Worm (Caenorhabditis elegans) whole organism, midembryonic: ENCODE results near the gene K11H12.1.
A peak's percentile ranks its signal among the peaks of the same experiment; 100 is the strongest.

Experiments used
- T22C8.4 ChIP-seq: fragments of 200-800 bp; sonication (Bioruptor generic); IDR thresholded peaks from 2 replicates; pipeline ENCODE4 v1.3.6; 2022; ENCODE audit warnings: missing genetic modification characterization, missing compliant biosample characterization
- cog-1 ChIP-seq: sonication (generic microtip); optimal IDR thresholded peaks from 2 replicates; lab custom pipeline; 2016; ENCODE audit warnings: missing genetic modification characterization, missing compliant biosample characterization
- flt-1 ChIP-seq: fragments of 200-800 bp; sonication (Bioruptor generic); IDR thresholded peaks from 2 replicates; pipeline ENCODE4 v1.3.6; 2022; ENCODE audit warnings: missing genetic modification characterization, missing compliant biosample characterization
- klf-2 ChIP-seq: fragments of 200-800 bp; sonication (Bioruptor generic); conservative IDR thresholded peaks from 2 replicates; pipeline ENCODE4 v1.3.6; 2022; ENCODE audit warnings: missing genetic modification reagents, missing genetic modification characterization, missing compliant biosample characterization
- med-1 ChIP-seq: sonication (generic microtip); optimal IDR thresholded peaks from 2 replicates; lab custom pipeline; 2017; ENCODE audit warnings: missing genetic modification characterization, mild to moderate bottlenecking, missing compliant biosample characterization, antibody characterized with exemption, missing genetic modification reagents; ENCODE audit not compliant: insufficient read depth
- ref-1 ChIP-seq: fragments of 200-800 bp; sonication (Bioruptor generic); conservative IDR thresholded peaks from 2 replicates; pipeline ENCODE4 v1.3.6; 2022; ENCODE audit warnings: missing genetic modification reagents, missing genetic modification characterization, missing compliant biosample characterization
- tab-1 ChIP-seq: fragments of 200-800 bp; sonication (Bioruptor generic); IDR thresholded peaks from 2 replicates; pipeline ENCODE4 v1.3.6; 2022; ENCODE audit warnings: missing genetic modification characterization, missing compliant biosample characterization
- ztf-23 ChIP-seq: fragments of 200-800 bp; sonication (Bioruptor generic); IDR thresholded peaks from 2 replicates; pipeline ENCODE4 v1.3.6; 2022; ENCODE audit warnings: missing genetic modification reagents, missing genetic modification characterization, missing compliant biosample characterization
- ztf-29 ChIP-seq: fragments of 200-800 bp; sonication (Bioruptor generic); IDR thresholded peaks from 2 replicates; pipeline ENCODE4 v1.3.6; 2022; ENCODE audit warnings: missing genetic modification reagents, missing genetic modification characterization, missing compliant biosample characterization

K11H12.1 gene

DNA sequence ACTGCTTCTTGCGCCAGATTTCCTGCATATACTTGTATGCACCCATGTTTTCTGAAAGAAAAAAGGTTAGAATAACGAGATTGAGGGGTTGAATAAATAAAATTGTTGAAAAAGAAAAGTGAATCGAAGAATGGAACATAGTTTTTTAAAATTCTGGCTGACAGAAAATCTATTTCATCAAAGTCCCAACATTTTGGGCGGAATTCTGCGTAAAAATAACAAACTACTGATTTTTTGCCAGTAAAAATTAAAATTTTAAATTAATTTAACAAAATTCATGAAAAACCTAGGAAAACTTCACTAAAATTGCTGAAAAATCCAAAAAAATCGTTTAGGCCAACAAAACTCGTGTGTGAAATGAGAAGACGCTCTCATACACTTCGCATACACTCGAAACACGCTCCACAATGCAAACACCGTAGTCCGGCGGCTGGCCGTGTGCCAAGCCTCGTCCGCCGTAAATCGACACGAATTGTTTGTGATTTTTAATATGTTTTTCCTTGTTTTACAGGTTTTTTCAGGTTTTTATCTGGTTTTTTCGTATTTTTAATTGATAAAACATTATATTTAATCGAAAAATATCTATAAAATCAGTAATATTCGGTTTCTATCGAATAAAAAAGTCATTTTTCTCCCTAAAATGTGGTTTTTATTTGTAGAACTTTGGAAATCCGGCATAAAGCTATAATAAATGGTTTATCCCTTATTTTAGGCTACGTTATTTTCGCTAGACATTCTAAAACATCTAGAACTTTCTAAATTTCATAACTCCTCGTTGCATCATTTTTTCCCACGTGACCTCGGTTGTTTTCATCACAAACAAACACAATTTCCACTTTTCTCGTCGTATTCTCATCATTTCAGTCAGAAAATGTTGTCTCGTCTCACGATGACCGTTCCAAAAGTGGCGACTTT lies 1.6 kb upstream of the K11H12.1 start, which contains the start of the genes rpl-15 and K11H12.8:
Gene rpl-15 (minus strand): TSS at position 51 of the 915 bp plus-strand sequence.
Gene K11H12.8 (plus strand): TSS at position 865 of the 915 bp plus-strand sequence.
- peak; percentile 99 for TF ChIP-seq cog-1 (tag; lab: Kevin White, UChicago)
- TF ChIP-seq ref-1 = peak; percentile 66
- peak; percentile 98 for TF ChIP-seq ztf-23 (GFP tag; lab: Robert Waterston, UW)
- TF ChIP-seq med-1 (GFP tag; lab: Kevin White, UChicago) = peak; percentile 47
- peak; percentile 96 for TF ChIP-seq flt-1 (GFP tag; lab: Robert Waterston, UW)
- peak; percentile 87 for TF ChIP-seq klf-2 (GFP tag; lab: Robert Waterston, UW)
- TF ChIP-seq tab-1 (GFP tag; lab: Robert Waterston, UW) = peak; percentile 87
- peak; percentile 94 for TF ChIP-seq ztf-29 (GFP tag; lab: Robert Waterston, UW)
- TF ChIP-seq T22C8.4 = peak; percentile 81

ce11 chrIV:649365-649764 lies 3.9 kb downstream of the K11H12.1 start, which contains the start of gene K11H12.9:
TSS of gene K11H12.9 (plus strand) at chrIV:649665.
- TF ChIP-seq cog-1 (tag; lab: Kevin White, UChicago) = no peak
- no peak for TF ChIP-seq T22C8.4
- no peak for TF ChIP-seq ztf-23 (GFP tag; lab: Robert Waterston, UW)
- TF ChIP-seq klf-2 (GFP tag; lab: Robert Waterston, UW) = no peak
- TF ChIP-seq ref-1 = no peak
- TF ChIP-seq med-1 (GFP tag; lab: Kevin White, UChicago) = no peak
- TF ChIP-seq tab-1 (GFP tag; lab: Robert Waterston, UW) = no peak
- TF ChIP-seq ztf-29 (GFP tag; lab: Robert Waterston, UW) = no peak
- no peak for TF ChIP-seq flt-1 (GFP tag; lab: Robert Waterston, UW)

DNA sequence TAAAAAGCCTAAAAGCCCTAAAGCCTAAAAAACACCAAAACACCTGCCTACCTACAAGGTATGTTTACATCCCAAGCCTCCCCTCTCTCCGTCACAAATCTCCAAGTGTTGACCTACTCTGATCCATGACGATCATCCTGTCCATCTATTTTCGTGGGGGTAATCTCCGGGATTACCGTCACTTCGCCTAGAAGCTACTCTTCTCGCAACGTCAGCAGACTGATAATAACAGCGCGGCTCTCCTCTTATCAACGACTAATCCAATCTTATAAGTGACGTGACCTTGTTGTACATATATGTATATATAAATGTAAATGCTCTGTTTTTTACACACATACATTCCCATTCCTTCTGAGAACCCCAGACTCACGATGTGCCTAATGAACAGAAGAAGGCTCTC lies 4.9 kb downstream of the K11H12.1 start:
- TF ChIP-seq med-1 (GFP tag; lab: Kevin White, UChicago) (no peak), T22C8.4 (no peak), ref-1 (no peak)

DNA sequence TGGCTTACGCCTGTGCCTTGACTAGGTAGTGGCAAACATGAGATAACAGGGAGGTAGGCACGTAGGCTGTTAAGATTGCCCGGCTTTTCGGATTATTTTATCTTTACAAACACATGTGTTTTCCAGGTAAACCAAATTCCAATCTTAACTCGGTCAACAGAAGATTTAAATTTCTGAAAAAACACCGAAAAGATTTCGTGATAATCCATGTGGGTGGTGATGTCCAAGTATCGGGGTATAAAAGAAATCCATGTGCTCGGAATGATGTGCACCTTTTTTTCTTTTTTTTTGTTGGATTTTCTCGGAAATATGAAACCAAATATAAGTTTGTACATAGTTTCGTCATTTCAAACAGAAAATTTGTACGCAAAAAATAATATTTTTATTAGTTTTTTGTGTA lies 9.7 kb downstream of the K11H12.1 start:
- TF ChIP-seq klf-2 (GFP tag; lab: Robert Waterston, UW) (no peak), ref-1 (no peak), ztf-29 (GFP tag; lab: Robert Waterston, UW) (no peak)

DNA sequence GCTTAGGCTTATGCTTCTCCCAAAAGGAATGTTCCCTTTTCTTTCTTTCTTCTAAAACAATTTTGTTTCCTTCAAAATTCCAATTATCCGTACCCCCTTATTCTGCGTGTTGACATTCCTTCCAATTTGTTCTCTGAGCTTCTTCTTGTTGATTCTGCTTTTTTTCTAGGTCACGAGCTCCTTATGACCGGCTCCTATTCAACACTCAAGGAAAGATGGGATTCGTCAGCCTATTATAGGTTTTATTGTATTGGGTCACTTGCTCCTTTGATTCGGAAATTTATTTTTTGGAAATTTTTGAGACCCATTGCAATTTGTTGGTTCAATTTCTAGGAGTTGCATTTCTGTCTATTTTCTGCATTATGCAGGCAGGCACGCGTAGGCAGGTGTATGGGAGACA lies 14.1 kb downstream of the K11H12.1 start:
- TF ChIP-seq ztf-23 (GFP tag; lab: Robert Waterston, UW) (no peak), ztf-29 (GFP tag; lab: Robert Waterston, UW) (no peak), med-1 (GFP tag; lab: Kevin White, UChicago) (no peak), cog-1 (tag; lab: Kevin White, UChicago) (no peak), klf-2 (GFP tag; lab: Robert Waterston, UW) (no peak), flt-1 (GFP tag; lab: Robert Waterston, UW) (no peak), T22C8.4 (no peak), tab-1 (GFP tag; lab: Robert Waterston, UW) (no peak), ref-1 (no peak)

DNA sequence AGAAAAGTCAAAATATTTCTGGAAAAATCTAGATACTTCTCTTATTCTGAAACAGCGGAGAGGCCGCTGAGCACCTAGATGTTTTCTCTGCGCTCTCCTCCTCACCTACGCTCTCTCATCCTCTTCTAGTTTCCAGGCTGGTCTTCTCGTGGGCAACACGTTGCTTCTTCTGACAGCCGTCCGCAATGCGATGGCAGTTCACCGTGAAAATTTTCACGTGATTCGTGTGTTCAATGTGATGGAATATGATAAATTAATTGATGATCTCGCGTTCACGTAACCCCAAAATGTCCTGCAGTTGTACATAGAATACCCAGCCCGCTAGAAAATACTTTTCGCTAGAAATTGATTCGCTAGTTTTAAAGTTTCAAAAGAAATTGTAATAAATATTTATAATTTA lies 19.7 kb downstream of the K11H12.1 start:
- no peak for TF ChIP-seq ztf-23 (GFP tag; lab: Robert Waterston, UW)
- TF ChIP-seq ref-1 = no peak
- no peak for TF ChIP-seq tab-1 (GFP tag; lab: Robert Waterston, UW)
- no peak for TF ChIP-seq klf-2 (GFP tag; lab: Robert Waterston, UW)
- TF ChIP-seq cog-1 (tag; lab: Kevin White, UChicago) = no peak
- no peak for TF ChIP-seq ztf-29 (GFP tag; lab: Robert Waterston, UW)
- no peak for TF ChIP-seq med-1 (GFP tag; lab: Kevin White, UChicago)
- TF ChIP-seq flt-1 (GFP tag; lab: Robert Waterston, UW) = no peak
- no peak for TF ChIP-seq T22C8.4

DNA sequence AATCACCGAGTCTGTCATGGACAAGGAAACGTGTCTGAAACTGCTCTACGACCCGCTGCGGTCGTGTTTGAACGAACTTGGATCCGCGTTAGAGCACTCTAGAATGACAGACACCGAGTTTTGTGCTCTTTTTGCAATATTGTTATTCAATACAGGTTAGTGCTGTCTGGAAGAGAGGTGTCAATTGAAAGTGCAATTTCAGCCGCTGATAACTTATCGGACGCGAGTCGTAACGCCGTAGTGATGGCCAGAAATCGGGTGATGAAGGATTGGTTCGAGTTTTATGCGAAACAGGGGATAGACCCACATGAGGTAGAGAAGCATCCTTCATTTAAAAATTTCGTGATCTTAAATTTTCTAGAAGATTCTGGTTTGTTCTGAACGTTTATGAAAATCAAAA lies 21.4 kb downstream of the K11H12.1 start:
- TF ChIP-seq ztf-23 (GFP tag; lab: Robert Waterston, UW) (no peak), ref-1 (no peak), med-1 (GFP tag; lab: Kevin White, UChicago) (no peak), flt-1 (GFP tag; lab: Robert Waterston, UW) (no peak), cog-1 (tag; lab: Kevin White, UChicago) (no peak), T22C8.4 (no peak)

DNA sequence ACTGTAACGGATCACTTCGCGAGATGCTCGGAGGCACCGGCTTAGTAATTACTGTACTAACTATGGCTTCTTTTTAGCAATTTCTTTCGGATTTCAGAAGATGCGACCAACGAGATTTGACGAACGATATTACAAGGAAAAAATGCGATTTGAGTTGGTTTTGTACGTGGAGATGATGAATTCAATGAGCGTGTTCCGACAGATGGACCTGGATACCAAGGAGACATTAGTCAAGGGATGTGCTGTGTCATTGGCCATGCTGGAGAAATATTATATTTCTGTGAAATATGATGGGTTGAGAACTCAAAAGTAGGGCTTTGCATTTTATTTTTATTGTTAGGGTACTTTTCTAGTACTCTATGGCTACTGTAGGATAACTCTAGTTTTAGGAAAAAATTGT lies 22.6 kb downstream of the K11H12.1 start:
- TF ChIP-seq klf-2 (GFP tag; lab: Robert Waterston, UW) (no peak), ztf-23 (GFP tag; lab: Robert Waterston, UW) (no peak), cog-1 (tag; lab: Kevin White, UChicago) (no peak), T22C8.4 (no peak), flt-1 (GFP tag; lab: Robert Waterston, UW) (no peak), med-1 (GFP tag; lab: Kevin White, UChicago) (no peak), tab-1 (GFP tag; lab: Robert Waterston, UW) (no peak), ref-1 (no peak), ztf-29 (GFP tag; lab: Robert Waterston, UW) (no peak)

- no peak for TF ChIP-seq tab-1 (GFP tag; lab: Robert Waterston, UW)
- no peak for TF ChIP-seq ref-1
- no peak for TF ChIP-seq klf-2 (GFP tag; lab: Robert Waterston, UW)
- TF ChIP-seq T22C8.4 = no peak
- no peak for TF ChIP-seq cog-1 (tag; lab: Kevin White, UChicago)
- TF ChIP-seq ztf-29 (GFP tag; lab: Robert Waterston, UW) = no peak
- no peak for TF ChIP-seq ztf-23 (GFP tag; lab: Robert Waterston, UW)
- TF ChIP-seq med-1 (GFP tag; lab: Kevin White, UChicago) = no peak
- TF ChIP-seq flt-1 (GFP tag; lab: Robert Waterston, UW) = no peak
Observed at ce11 chrIV:627237-627636, 26.0 kb downstream of the K11H12.1 start, which contains the start of gene nhr-76. TSS of gene nhr-76 (plus strand) at chrIV:627537.
